Worm (Caenorhabditis elegans) whole organism, L4 larva: ENCODE measurements around the gene K09A9.6.

Experiments
- F26F4.8 ChIP-seq: fragments of 200-800 bp; sonication (Bioruptor generic); conservative IDR thresholded peaks from 2 replicates; pipeline ENCODE4 v1.3.6; 2022; ENCODE audit warnings: missing genetic modification characterization, missing compliant biosample characterization
- F37D6.2 ChIP-seq: sonication (generic microtip); optimal IDR thresholded peaks from 2 replicates; lab custom pipeline; 2016; ENCODE audit warnings: mild to moderate bottlenecking, missing genetic modification characterization, missing compliant biosample characterization
- R02D3.7 ChIP-seq: fragments of 150-350 bp; sonication (generic microtip); optimal IDR thresholded peaks from 3 replicates; lab custom pipeline; 2014; ENCODE audit warnings: missing biosample characterization, missing genetic modification characterization
- T20F7.1 ChIP-seq: fragments of 200-800 bp; sonication (Bioruptor generic); optimal IDR thresholded peaks from 2 replicates; lab custom pipeline; 2018; ENCODE audit warnings: mild to moderate bottlenecking, missing genetic modification characterization, missing compliant biosample characterization
- T26A8.4 ChIP-seq: fragments of 200-800 bp; sonication (Bioruptor generic); IDR thresholded peaks from 2 replicates; pipeline ENCODE4 v1.3.6; 2022; ENCODE audit warnings: missing genetic modification characterization, missing compliant biosample characterization
- Y105C5A.15 ChIP-seq: fragments of 200-800 bp; sonication (Bioruptor generic); IDR thresholded peaks from 2 replicates; pipeline ENCODE4 v1.3.6; 2022; ENCODE audit warnings: missing genetic modification characterization, missing compliant biosample characterization
- Y48G9A.11 ChIP-seq: fragments of 200-800 bp; sonication (Bioruptor generic); IDR thresholded peaks from 2 replicates; pipeline ENCODE4 v1.3.6; 2022; ENCODE audit warnings: missing genetic modification reagents, missing genetic modification characterization, missing compliant biosample characterization
- Y5F2A.4 ChIP-seq: fragments of 200-800 bp; sonication (Bioruptor generic); optimal IDR thresholded peaks from 2 replicates; lab custom pipeline; 2018; ENCODE audit warnings: mild to moderate bottlenecking, missing genetic modification characterization, missing compliant biosample characterization
- ZK337.2 ChIP-seq: fragments of 200-800 bp; sonication (Bioruptor generic); IDR thresholded peaks from 2 replicates; pipeline ENCODE4 v1.3.6; 2022; ENCODE audit warnings: missing genetic modification reagents, missing genetic modification characterization, missing compliant biosample characterization
- aly-2 ChIP-seq: sonication (generic microtip); optimal IDR thresholded peaks from 2 replicates; lab custom pipeline; 2018; ENCODE audit warnings: missing biosample characterization, missing genetic modification characterization
- ama-1 ChIP-seq: fragments of 150-350 bp; optimal IDR thresholded peaks from 2 replicates; lab custom pipeline; 2014; ENCODE audit warnings: inconsistent platforms, mixed read lengths
- ceh-20 ChIP-seq: fragments of 200-800 bp; sonication (Bioruptor generic); IDR thresholded peaks from 2 replicates; pipeline ENCODE4 v1.3.6; 2022; ENCODE audit warnings: missing genetic modification reagents, missing genetic modification characterization, missing compliant biosample characterization
- ceh-44 ChIP-seq: fragments of 200-800 bp; sonication (Bioruptor generic); IDR thresholded peaks from 2 replicates; pipeline ENCODE4 v1.3.6; 2022; ENCODE audit warnings: missing genetic modification reagents, missing genetic modification characterization, missing compliant biosample characterization
- ceh-62 ChIP-seq: sonication (generic microtip); optimal IDR thresholded peaks from 2 replicates; lab custom pipeline; 2017; ENCODE audit warnings: missing biosample characterization, missing genetic modification characterization
- cey-2 ChIP-seq: sonication (generic microtip); optimal IDR thresholded peaks from 3 replicates; lab custom pipeline; 2017; ENCODE audit warnings: missing genetic modification characterization, mild to moderate bottlenecking, missing compliant biosample characterization, antibody characterized with exemption, borderline replicate concordance; ENCODE audit not compliant: insufficient read depth
- daf-16 ChIP-seq, 3 experiments: sonication (generic microtip); optimal IDR thresholded peaks; 2 replicates each; lab custom pipeline; 2016 to 2017; ENCODE audit warnings: missing genetic modification characterization in 3 of 3, missing genetic modification reagents in 3 of 3, mild to moderate bottlenecking in 2 of 3, missing compliant biosample characterization in 2 of 3, missing biosample characterization in 1 of 3, moderate library complexity in 1 of 3
- dmd-8 ChIP-seq: fragments of 200-800 bp; sonication (Bioruptor generic); IDR thresholded peaks from 2 replicates; pipeline ENCODE4 v1.3.6; 2022; ENCODE audit warnings: missing genetic modification characterization, missing compliant biosample characterization
- dve-1 ChIP-seq: sonication (generic microtip); optimal IDR thresholded peaks from 2 replicates; lab custom pipeline; 2017; ENCODE audit warnings: antibody characterized with exemption, mild to moderate bottlenecking, missing genetic modification characterization, missing compliant biosample characterization; ENCODE audit not compliant: insufficient read depth
- egl-43 ChIP-seq: fragments of 200-800 bp; sonication (Bioruptor generic); IDR thresholded peaks from 2 replicates; pipeline ENCODE4 v1.3.6; 2022; ENCODE audit warnings: missing genetic modification reagents, missing genetic modification characterization, missing compliant biosample characterization
- hif-1 ChIP-seq, 2 experiments: sonication (generic microtip); optimal IDR thresholded peaks; 2 replicates each; lab custom pipeline; 2016 to 2017; ENCODE audit warnings: missing compliant biosample characterization in 2 of 2, missing genetic modification characterization in 2 of 2, missing genetic modification reagents in 2 of 2, missing genotype in 2 of 2, mild to moderate bottlenecking in 1 of 2
- hlh-11 ChIP-seq: fragments of 200-800 bp; sonication (Bioruptor generic); optimal IDR thresholded peaks from 2 replicates; lab custom pipeline; 2018; ENCODE audit warnings: mild to moderate bottlenecking, missing genetic modification characterization, missing compliant biosample characterization
- hmg-1.1 ChIP-seq: fragments of 200-800 bp; sonication (Bioruptor generic); IDR thresholded peaks from 2 replicates; pipeline ENCODE4 v1.3.6; 2022; ENCODE audit warnings: missing genetic modification reagents, missing genetic modification characterization, missing compliant biosample characterization
- lin-29 ChIP-seq: fragments of 200-800 bp; sonication (Bioruptor generic); IDR thresholded peaks from 2 replicates; pipeline ENCODE4 v1.3.6; 2022; ENCODE audit warnings: missing genetic modification reagents, missing genetic modification characterization, missing compliant biosample characterization
- lin-38 ChIP-seq: fragments of 200-800 bp; sonication (Bioruptor generic); IDR thresholded peaks from 2 replicates; pipeline ENCODE4 v1.3.6; 2022; ENCODE audit warnings: missing genetic modification reagents, missing genetic modification characterization, missing compliant biosample characterization
- mdl-1 ChIP-seq, 2 experiments: fragments of 150-350 bp in 1 of 2; sonication (generic microtip) in 1 of 2; optimal IDR thresholded peaks; 2 replicates each; lab custom pipeline; 2014 to 2017; ENCODE audit warnings: missing biosample characterization in 2 of 2, missing genetic modification characterization in 2 of 2
- mes-2 ChIP-seq: sonication (generic microtip); optimal IDR thresholded peaks from 2 replicates; lab custom pipeline; 2016; ENCODE audit warnings: missing genotype, mild to moderate bottlenecking, missing genetic modification characterization, missing compliant biosample characterization; ENCODE audit not compliant: poor library complexity, severe bottlenecking
- mxl-3 ChIP-seq: fragments of 200-800 bp; sonication (Bioruptor generic); optimal IDR thresholded peaks from 2 replicates; lab custom pipeline; 2018; ENCODE audit warnings: mild to moderate bottlenecking, missing genetic modification characterization, missing compliant biosample characterization
- nhr-10 ChIP-seq: fragments of 150-350 bp; optimal IDR thresholded peaks from 2 replicates; lab custom pipeline; 2014; ENCODE audit warnings: missing biosample characterization, missing genetic modification characterization
- nhr-102 ChIP-seq: sonication (generic microtip); optimal IDR thresholded peaks from 2 replicates; lab custom pipeline; 2016; ENCODE audit warnings: mild to moderate bottlenecking, missing genetic modification characterization, moderate library complexity, missing compliant biosample characterization
- nhr-11 ChIP-seq: fragments of 150-350 bp; optimal IDR thresholded peaks from 2 replicates; lab custom pipeline; 2014; ENCODE audit warnings: missing biosample characterization, missing genetic modification characterization
- nhr-111 ChIP-seq: fragments of 200-800 bp; sonication (Bioruptor generic); optimal IDR thresholded peaks from 2 replicates; lab custom pipeline; 2018; ENCODE audit warnings: mild to moderate bottlenecking, missing genetic modification characterization, missing compliant biosample characterization
- nhr-41 ChIP-seq: fragments of 200-800 bp; sonication (Bioruptor generic); IDR thresholded peaks from 2 replicates; pipeline ENCODE4 v1.3.6; 2022; ENCODE audit warnings: missing genetic modification reagents, missing genetic modification characterization, missing compliant biosample characterization
- nhr-42 ChIP-seq: fragments of 200-800 bp; sonication (Bioruptor generic); IDR thresholded peaks from 2 replicates; pipeline ENCODE4 v1.3.6; 2022; ENCODE audit warnings: missing genetic modification characterization, missing compliant biosample characterization
- nhr-6 ChIP-seq: fragments of 150-350 bp; optimal IDR thresholded peaks from 2 replicates; lab custom pipeline; 2014; ENCODE audit warnings: missing biosample characterization, missing genetic modification characterization
- pha-4 ChIP-seq, 2 experiments: fragments of 150-350 bp in 1 of 2; fragments of 200-800 bp in 1 of 2; sonication (Bioruptor generic) in 1 of 2; IDR thresholded peaks in 1 of 2; optimal IDR thresholded peaks in 1 of 2; 2 replicates each; pipeline versions ENCODE4 v1.3.6 to Lab custom; 2014 to 2022; ENCODE audit warnings: missing genetic modification characterization in 2 of 2, missing genetic modification reagents in 2 of 2, missing biosample characterization in 1 of 2, missing compliant biosample characterization in 1 of 2
- rbr-2 ChIP-seq: sonication (generic microtip); optimal IDR thresholded peaks from 2 replicates; lab custom pipeline; 2016; ENCODE audit warnings: missing genotype, missing genetic modification characterization, missing compliant biosample characterization
- saeg-2 ChIP-seq: fragments of 200-800 bp; sonication (Bioruptor generic); IDR thresholded peaks from 2 replicates; pipeline ENCODE4 v1.3.6; 2022; ENCODE audit warnings: missing genetic modification reagents, missing genetic modification characterization, missing compliant biosample characterization
- snpc-1.2 ChIP-seq: fragments of 200-800 bp; sonication (Bioruptor generic); IDR thresholded peaks from 2 replicates; pipeline ENCODE4 v1.3.6; 2022; ENCODE audit warnings: missing genetic modification reagents, missing genetic modification characterization, missing compliant biosample characterization
- snpc-4 ChIP-seq: fragments of 150-350 bp; optimal IDR thresholded peaks from 2 replicates; lab custom pipeline; 2014; ENCODE audit warnings: missing biosample characterization, missing genetic modification characterization
- spr-1 ChIP-seq: sonication (generic microtip); optimal IDR thresholded peaks from 2 replicates; lab custom pipeline; 2016; ENCODE audit warnings: mild to moderate bottlenecking, missing genetic modification characterization, missing compliant biosample characterization
- tag-97 ChIP-seq: fragments of 200-800 bp; sonication (Bioruptor generic); IDR thresholded peaks from 2 replicates; pipeline ENCODE4 v1.3.6; 2022; ENCODE audit warnings: missing genetic modification characterization, missing compliant biosample characterization
- unc-39 ChIP-seq: sonication (generic microtip); optimal IDR thresholded peaks from 2 replicates; lab custom pipeline; 2017; ENCODE audit warnings: missing biosample characterization, missing genetic modification characterization
- vab-7 ChIP-seq: fragments of 200-800 bp; sonication (Bioruptor generic); IDR thresholded peaks from 2 replicates; pipeline ENCODE4 v1.3.6; 2022; ENCODE audit warnings: missing genetic modification reagents, missing genetic modification characterization, missing compliant biosample characterization
- zfp-2 ChIP-seq: sonication (generic microtip); optimal IDR thresholded peaks from 2 replicates; lab custom pipeline; 2016; ENCODE audit warnings: mild to moderate bottlenecking, missing genetic modification characterization, missing compliant biosample characterization
- zip-2 ChIP-seq: fragments of 150-350 bp; optimal IDR thresholded peaks from 2 replicates; lab custom pipeline; 2014; ENCODE audit warnings: missing biosample characterization, missing genetic modification characterization
- ztf-7 ChIP-seq: fragments of 150-350 bp; optimal IDR thresholded peaks from 2 replicates; lab custom pipeline; 2014; ENCODE audit warnings: missing biosample characterization, missing genetic modification characterization

Gene K09A9.6

DNA sequence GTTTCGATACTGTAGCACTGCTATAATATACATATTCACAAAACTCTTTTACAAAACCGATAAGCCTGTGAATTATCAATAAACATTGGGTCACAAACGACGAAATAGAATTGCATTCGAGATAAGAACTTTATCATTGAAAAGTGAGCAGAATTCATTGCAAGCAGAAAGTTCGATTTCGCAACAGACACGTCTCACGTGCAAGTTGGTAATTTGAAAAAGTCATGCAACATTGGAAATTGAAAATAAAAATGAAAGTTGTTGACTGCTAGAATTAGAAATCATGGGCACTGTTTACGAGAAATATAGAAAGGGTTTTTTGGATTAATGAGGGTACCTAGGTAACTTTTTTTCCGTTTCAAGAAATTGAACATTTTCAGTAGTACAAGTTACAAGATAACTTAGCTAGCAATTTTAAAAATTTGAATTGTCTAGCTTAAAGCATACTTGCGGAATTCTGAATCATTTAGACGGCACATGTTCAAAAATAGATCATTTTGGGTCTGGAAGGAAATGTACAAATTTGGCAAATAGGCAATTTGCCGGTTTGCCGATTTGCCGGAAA is 33.6 kb downstream of the K09A9.6 start (continued):
- TF ChIP-seq ceh-44 (GFP tag; lab: Robert Waterston, UW) (no peak), hlh-11 (tag; lab: Kevin White, UChicago) (peak; percentile 93), zip-2 (no peak), pha-4 (GFP tag; IDR thresholded peaks at IDR 0.05; lab: Robert Waterston, UW) (no peak), pha-4 (tag; optimal IDR thresholded peaks at IDR 0.05; lab: Kevin White, UChicago) (peak; percentile 28), ZK337.2 (GFP tag; lab: Robert Waterston, UW) (no peak), Y48G9A.11 (GFP tag; lab: Robert Waterston, UW) (no peak), mdl-1 (tag; optimal IDR thresholded peaks at IDR 0.05; lab: Kevin White, UChicago) (peak; percentile 52 to 93), snpc-4 (tag; lab: Kevin White, UChicago) (no peak), mes-2 (peak; percentile 40), F37D6.2 (tag; lab: Kevin White, UChicago) (peak; percentile 20), hmg-1.1 (GFP tag; lab: Robert Waterston, UW) (0 out of 2 replicates have a peak, but pooled peaks have one; percentile 7), R02D3.7 (tag; lab: Kevin White, UChicago) (no peak), dmd-8 (GFP tag; lab: Robert Waterston, UW) (0 out of 2 replicates have a peak, but pooled peaks have one; percentile 8), hif-1 (tag; optimal IDR thresholded peaks at IDR 0.05; lab: Kevin White, UChicago) (peak; percentile 68 to 94), nhr-42 (no peak), egl-43 (GFP tag; lab: Robert Waterston, UW) (no peak), aly-2 (tag; lab: Kevin White, UChicago) (no peak), nhr-102 (peak; percentile 79), vab-7 (GFP tag; lab: Robert Waterston, UW) (peak; percentile 17; the same call in 1 of the 2 replicates), F26F4.8 (GFP tag; lab: Robert Waterston, UW) (no peak), nhr-6 (tag; lab: Kevin White, UChicago) (peak; percentile 20), nhr-11 (tag; lab: Kevin White, UChicago) (peak; percentile 75), ama-1 (lab: Kevin White, UChicago) (peak; percentile 63), rbr-2 (tag; lab: Kevin White, UChicago) (no peak), spr-1 (tag; lab: Kevin White, UChicago) (peak; percentile 33), saeg-2 (GFP tag; lab: Robert Waterston, UW) (peak; percentile 65; the same call in 1 of the 2 replicates), snpc-1.2 (no peak), mxl-3 (GFP tag; lab: Kevin White, UChicago) (peak; percentile 68), Y105C5A.15 (GFP tag; lab: Robert Waterston, UW) (peak; percentile 64; the same call in 1 of the 2 replicates)
- TF ChIP-seq, all 104 proteins: peak for 46

DNA sequence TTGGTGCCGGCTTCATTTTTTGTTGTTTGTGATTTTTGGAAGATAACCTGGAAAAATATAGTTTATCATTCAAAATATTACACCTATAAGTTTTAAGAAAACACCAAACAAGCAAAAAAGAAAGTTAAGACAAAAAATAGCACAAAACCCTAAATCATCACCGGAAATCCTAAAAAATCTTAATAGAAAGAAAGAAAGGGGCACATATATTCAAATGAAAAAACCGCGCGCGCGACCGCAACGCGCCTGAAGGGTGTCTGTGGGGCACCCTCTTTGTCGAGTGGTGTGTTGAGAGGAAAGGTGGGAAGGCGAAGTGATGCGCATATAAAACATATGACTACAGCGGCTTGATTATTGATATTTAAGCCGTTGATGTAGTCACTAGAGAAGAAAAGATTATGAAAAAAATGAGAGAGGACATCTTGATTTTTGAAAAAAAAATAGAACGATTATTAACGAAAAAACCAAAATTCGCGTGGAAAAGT is 36.7 kb downstream of the K09A9.6 start, which contains the start of gene K09E9.3:
K09E9.3 (minus strand) TSS at position 51 of the 485 bp plus-strand sequence.
- no peak for TF ChIP-seq pha-4 (GFP tag; IDR thresholded peaks at IDR 0.05; lab: Robert Waterston, UW)
- TF ChIP-seq pha-4 (tag; optimal IDR thresholded peaks at IDR 0.05; lab: Kevin White, UChicago) = no peak
- no peak for TF ChIP-seq tag-97 (GFP tag; lab: Robert Waterston, UW)
- no peak for TF ChIP-seq unc-39 (tag; lab: Kevin White, UChicago)
- peak; percentile 17 for TF ChIP-seq dve-1 (tag; lab: Kevin White, UChicago)
- TF ChIP-seq nhr-41 (GFP tag; lab: Robert Waterston, UW) = no peak
- no peak for TF ChIP-seq snpc-1.2
- no peak for TF ChIP-seq Y5F2A.4 (GFP tag; lab: Kevin White, UChicago)
- TF ChIP-seq lin-29 (GFP tag; lab: Robert Waterston, UW) = no peak
- no peak for TF ChIP-seq Y105C5A.15 (GFP tag; lab: Robert Waterston, UW)
- TF ChIP-seq nhr-6 (tag; lab: Kevin White, UChicago) = peak; percentile 75
- no peak for TF ChIP-seq T26A8.4 (GFP tag; lab: Robert Waterston, UW)
- no peak for TF ChIP-seq ceh-20 (GFP tag; lab: Robert Waterston, UW)
- no peak for TF ChIP-seq ama-1 (lab: Kevin White, UChicago)
- TF ChIP-seq nhr-111 (GFP tag; lab: Kevin White, UChicago) = no peak
- no peak for TF ChIP-seq snpc-4 (tag; lab: Kevin White, UChicago)
- TF ChIP-seq nhr-10 (tag; lab: Kevin White, UChicago) = no peak
- no peak for TF ChIP-seq lin-38
- TF ChIP-seq daf-16 (GFP tag; optimal IDR thresholded peaks at IDR 0.05; lab: Kevin White, UChicago) = no peak
- no peak for TF ChIP-seq daf-16 (tag; optimal IDR thresholded peaks at IDR 0.05; lab: Kevin White, UChicago)
- no peak for TF ChIP-seq cey-2 (tag; lab: Kevin White, UChicago)
- TF ChIP-seq zfp-2 = no peak
- TF ChIP-seq ztf-7 = no peak
- TF ChIP-seq T20F7.1 (GFP tag; lab: Kevin White, UChicago) = no peak
- no peak for TF ChIP-seq mxl-3 (GFP tag; lab: Kevin White, UChicago)
- TF ChIP-seq ceh-62 (tag; lab: Kevin White, UChicago) = no peak
- TF ChIP-seq vab-7 (GFP tag; lab: Robert Waterston, UW) = no peak
